Worm (Caenorhabditis elegans): ENCODE measurements around the gene dhhc-1.

The dhhc-1 gene

DNA sequence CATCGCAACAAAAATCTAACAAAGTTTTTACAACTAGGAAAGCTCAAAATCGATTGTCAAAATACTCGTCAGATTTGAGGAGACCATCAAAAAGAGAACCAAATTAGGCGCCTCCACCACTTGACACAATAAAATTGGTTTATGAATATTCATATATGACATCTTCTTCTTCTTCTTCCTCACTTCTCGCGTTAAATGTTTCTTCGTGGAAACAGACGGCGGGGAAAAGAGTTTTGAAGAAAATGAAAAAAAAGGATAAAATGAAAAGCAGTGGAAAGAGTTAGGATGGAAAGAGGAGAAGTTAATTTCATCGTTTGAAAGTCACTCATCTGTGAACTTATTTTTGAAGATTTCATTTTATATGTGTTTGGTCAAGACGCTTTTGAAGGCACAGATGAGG is 34.7 kb upstream of the dhhc-1 start:
- no peak for TF ChIP-seq nhr-237 (tag; optimal IDR thresholded peaks at IDR 0.05)
- TF ChIP-seq nhr-10 (tag; optimal IDR thresholded peaks at IDR 0.05): no peak
- no peak for TF ChIP-seq sma-9 (GFP tag; optimal IDR thresholded peaks at IDR 0.05)
- no peak for TF ChIP-seq sma-9 (tag; optimal IDR thresholded peaks at IDR 0.05)

DNA sequence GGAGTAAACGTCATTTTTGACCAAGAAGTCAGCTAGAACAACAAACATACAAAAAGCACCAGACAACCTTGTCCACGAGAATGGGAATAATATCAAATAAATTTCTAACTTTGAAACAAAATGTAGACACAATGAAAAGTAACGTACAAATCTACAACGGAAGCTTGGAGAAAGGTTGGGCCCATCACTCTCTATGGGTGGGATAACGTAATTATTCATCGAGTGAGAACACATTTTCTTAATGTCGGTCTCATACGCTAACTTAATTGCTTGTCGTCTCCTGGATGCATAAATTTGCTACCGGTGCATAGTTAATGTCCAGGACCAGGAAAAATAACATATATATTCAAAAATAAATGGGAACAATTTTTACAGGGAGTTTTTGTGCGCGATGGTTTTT is 33.0 kb upstream of the dhhc-1 start:
- TF ChIP-seq unc-55 (GFP tag; optimal IDR thresholded peaks at IDR 0.05) (no peak), nhr-6 (tag; optimal IDR thresholded peaks at IDR 0.05) (no peak), skn-1 (tag; optimal IDR thresholded peaks at IDR 0.05) (no peak), F13H6.1 (tag; optimal IDR thresholded peaks at IDR 0.05) (no peak), mab-5 (tag; optimal IDR thresholded peaks at IDR 0.05) (no peak), nhr-25 (tag; optimal IDR thresholded peaks at IDR 0.05) (no peak), ztf-11 (tag; optimal IDR thresholded peaks at IDR 0.05) (no peak), unc-62 (GFP tag; optimal IDR thresholded peaks at IDR 0.05) (no peak), ceh-16 (tag; optimal IDR thresholded peaks at IDR 0.05) (no peak), nhr-21 (tag; optimal IDR thresholded peaks at IDR 0.05) (no peak), alr-1 (tag; optimal IDR thresholded peaks at IDR 0.05) (no peak), R02D3.7 (tag; optimal IDR thresholded peaks at IDR 0.05) (no peak), sma-9 (GFP tag; optimal IDR thresholded peaks at IDR 0.05) (no peak), sma-9 (tag; optimal IDR thresholded peaks at IDR 0.05) (no peak), zag-1 (tag; optimal IDR thresholded peaks at IDR 0.05) (no peak), elt-1 (tag; optimal IDR thresholded peaks at IDR 0.05) (no peak), ceh-82 (tag; optimal IDR thresholded peaks at IDR 0.05) (no peak), ZK546.5 (tag; optimal IDR thresholded peaks at IDR 0.05) (no peak)

DNA sequence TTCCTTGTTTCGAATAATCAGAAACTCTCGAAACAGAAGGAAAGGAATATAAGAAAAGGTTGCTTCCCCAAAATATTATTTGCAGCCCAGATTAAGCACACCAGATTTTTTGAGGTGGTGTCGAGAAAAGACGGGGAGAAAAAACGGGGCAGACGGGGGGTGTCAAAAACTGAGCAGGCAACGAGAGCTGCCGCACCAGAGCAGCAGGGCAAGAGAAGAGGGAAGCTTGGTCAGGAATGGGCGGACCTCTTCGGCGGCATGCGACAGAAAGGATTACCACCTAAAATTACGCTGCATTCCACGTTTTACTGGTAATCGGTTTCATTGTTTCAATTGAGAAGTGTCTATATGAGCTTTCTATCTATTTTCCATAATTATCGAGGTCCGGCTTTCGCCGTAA is 31.9 kb upstream of the dhhc-1 start:
- TF ChIP-seq unc-62 (GFP tag; optimal IDR thresholded peaks at IDR 0.05): no peak
- TF ChIP-seq crh-2 (tag; optimal IDR thresholded peaks at IDR 0.05): no peak
- TF ChIP-seq sma-9 (GFP tag; optimal IDR thresholded peaks at IDR 0.05): no peak
- no peak for TF ChIP-seq sma-9 (tag; optimal IDR thresholded peaks at IDR 0.05)
- no peak for TF ChIP-seq fos-1 (tag; optimal IDR thresholded peaks at IDR 0.05)
- TF ChIP-seq lin-11 (tag; optimal IDR thresholded peaks at IDR 0.05): no peak
- TF ChIP-seq unc-39 (tag; optimal IDR thresholded peaks at IDR 0.05): no peak
- no peak for TF ChIP-seq nhr-25 (tag; optimal IDR thresholded peaks at IDR 0.05)
- TF ChIP-seq ceh-82 (tag; optimal IDR thresholded peaks at IDR 0.05): no peak
- TF ChIP-seq sem-4 (tag; optimal IDR thresholded peaks at IDR 0.05): no peak
- no peak for TF ChIP-seq snpc-4 (tag; optimal IDR thresholded peaks at IDR 0.05)
- TF ChIP-seq dmd-4 (tag; optimal IDR thresholded peaks at IDR 0.05): no peak
- no peak for TF ChIP-seq mab-5 (tag; optimal IDR thresholded peaks at IDR 0.05)
- TF ChIP-seq nhr-12 (tag; optimal IDR thresholded peaks at IDR 0.05): no peak
- no peak for TF ChIP-seq zag-1 (tag; optimal IDR thresholded peaks at IDR 0.05)
- TF ChIP-seq ama-1 (optimal IDR thresholded peaks at IDR 0.05): no peak
- TF ChIP-seq mdl-1 (tag; optimal IDR thresholded peaks at IDR 0.05): no peak
- no peak for TF ChIP-seq skn-1 (tag; optimal IDR thresholded peaks at IDR 0.05)
- TF ChIP-seq nhr-77 (tag; optimal IDR thresholded peaks at IDR 0.05): no peak
- TF ChIP-seq ZK546.5 (tag; optimal IDR thresholded peaks at IDR 0.05): no peak

DNA sequence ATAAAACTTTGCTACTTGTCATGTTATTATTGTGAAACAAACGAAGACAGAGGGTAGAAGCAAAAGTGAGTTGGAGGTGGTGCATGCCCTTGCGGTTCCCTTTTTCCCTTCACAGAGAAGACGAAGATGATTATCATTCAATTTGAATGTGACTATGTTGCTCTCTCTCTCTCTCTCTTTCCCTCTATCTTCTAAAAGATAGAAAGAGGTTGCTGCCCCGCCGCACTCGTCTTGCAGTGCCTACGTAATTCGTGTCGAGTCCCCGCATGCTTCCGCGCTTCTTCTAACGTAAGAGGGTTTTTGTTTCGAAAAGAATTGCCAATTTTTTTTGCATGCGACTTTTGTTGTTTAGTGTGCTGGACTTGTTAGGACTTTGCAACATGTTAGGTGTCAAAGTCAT is 28.0 kb upstream of the dhhc-1 start:
- TF ChIP-seq C34F6.9 (tag; optimal IDR thresholded peaks at IDR 0.05) (peak; percentile 2), alr-1 (tag; optimal IDR thresholded peaks at IDR 0.05) (no peak)

DNA sequence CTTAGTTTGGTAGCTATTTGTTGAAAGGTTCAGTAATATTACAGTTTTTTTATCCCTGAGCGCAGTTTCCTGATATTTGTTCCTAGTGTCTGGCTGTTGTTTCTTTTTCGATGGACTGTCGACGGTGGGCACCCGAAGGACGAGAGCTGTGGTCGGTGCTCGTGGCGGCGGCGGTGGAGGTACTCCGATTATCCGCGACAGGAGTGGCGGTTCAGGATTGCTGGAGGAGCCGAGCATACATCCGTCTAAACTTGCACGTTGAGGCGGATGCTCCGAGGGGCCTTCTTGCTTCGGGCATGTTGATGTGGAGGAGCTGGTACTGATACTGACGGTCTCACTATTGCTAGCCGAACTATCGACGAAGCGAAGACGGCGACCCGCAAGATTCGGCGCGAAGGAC is 27.1 kb upstream of the dhhc-1 start:
- no peak for TF ChIP-seq nhr-10 (tag; optimal IDR thresholded peaks at IDR 0.05)
- TF ChIP-seq unc-39 (tag; optimal IDR thresholded peaks at IDR 0.05): no peak
- no peak for TF ChIP-seq mbf-1 (tag; optimal IDR thresholded peaks at IDR 0.05)
- no peak for TF ChIP-seq Y55F3AM.14 (GFP tag; optimal IDR thresholded peaks at IDR 0.05)
- no peak for TF ChIP-seq ceh-16 (tag; optimal IDR thresholded peaks at IDR 0.05)
- TF ChIP-seq peb-1 (tag; optimal IDR thresholded peaks at IDR 0.05): no peak
- TF ChIP-seq C34F6.9 (tag; optimal IDR thresholded peaks at IDR 0.05): no peak
- TF ChIP-seq unc-62 (GFP tag; optimal IDR thresholded peaks at IDR 0.05): no peak
- no peak for TF ChIP-seq dmd-4 (tag; optimal IDR thresholded peaks at IDR 0.05)

DNA sequence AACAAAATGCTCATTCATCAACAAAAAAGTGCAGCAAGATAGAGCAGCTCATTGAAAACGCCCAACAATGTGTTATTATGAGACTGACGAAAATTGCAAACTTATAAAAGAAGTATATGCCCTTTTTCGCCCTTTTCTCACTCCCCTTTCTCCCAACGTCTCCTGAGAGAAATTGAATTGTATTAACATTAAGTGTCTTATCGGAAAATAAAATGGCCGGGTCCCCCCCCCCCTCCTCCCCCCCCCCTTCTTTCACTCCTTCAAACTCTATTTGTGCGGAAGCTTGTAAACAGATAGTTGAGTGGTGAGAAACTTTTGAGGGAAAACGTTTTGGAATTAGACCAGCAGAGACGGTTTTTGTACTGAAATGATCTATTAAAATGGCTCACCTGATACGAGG is 26.5 kb upstream of the dhhc-1 start:
- TF ChIP-seq mdl-1 (tag; optimal IDR thresholded peaks at IDR 0.05): no peak
- no peak for TF ChIP-seq unc-62 (GFP tag; optimal IDR thresholded peaks at IDR 0.05)
- no peak for TF ChIP-seq aly-2 (tag; optimal IDR thresholded peaks at IDR 0.05)
- no peak for TF ChIP-seq lin-39 (tag; optimal IDR thresholded peaks at IDR 0.05)
- no peak for TF ChIP-seq sma-9 (GFP tag; optimal IDR thresholded peaks at IDR 0.05)
- no peak for TF ChIP-seq sma-9 (tag; optimal IDR thresholded peaks at IDR 0.05)
- TF ChIP-seq snpc-4 (tag; optimal IDR thresholded peaks at IDR 0.05): no peak
- TF ChIP-seq sem-4 (tag; optimal IDR thresholded peaks at IDR 0.05): no peak
- TF ChIP-seq blmp-1 (tag; optimal IDR thresholded peaks at IDR 0.05; ENCODE audit: insufficient read depth): no peak
- no peak for TF ChIP-seq nhr-25 (tag; optimal IDR thresholded peaks at IDR 0.05)
- TF ChIP-seq mab-5 (tag; optimal IDR thresholded peaks at IDR 0.05): no peak
- no peak for TF ChIP-seq fos-1 (tag; optimal IDR thresholded peaks at IDR 0.05)
- TF ChIP-seq crh-2 (tag; optimal IDR thresholded peaks at IDR 0.05): no peak
- no peak for TF ChIP-seq peb-1 (tag; optimal IDR thresholded peaks at IDR 0.05)
- no peak for TF ChIP-seq elt-1 (tag; optimal IDR thresholded peaks at IDR 0.05)
- TF ChIP-seq elt-3 (tag; optimal IDR thresholded peaks at IDR 0.05): no peak

All from whole organism, L2 larva.